Fruit fly (Drosophila melanogaster) whole organism, embryonic: ENCODE results near the gene CG6142.

Source experiments
- ATbp ChIP-seq: fragments of 200-800 bp; sonication (Bioruptor generic); optimal IDR thresholded peaks from 2 replicates; lab custom pipeline; 2017; ENCODE audit warnings: missing biosample characterization, mild to moderate bottlenecking, missing genetic modification characterization, missing genetic modification reagents
- Atf3 ChIP-seq: fragments of 200-800 bp; sonication (Bioruptor generic); optimal IDR thresholded peaks from 3 replicates; lab custom pipeline; 2016; ENCODE audit warnings: missing biosample characterization, missing genetic modification characterization
- CG10654 ChIP-seq: fragments of 200-800 bp; sonication (Bioruptor generic); optimal IDR thresholded peaks from 2 replicates; lab custom pipeline; 2016; ENCODE audit warnings: missing biosample characterization, missing genetic modification characterization
- CG10979 ChIP-seq: fragments of 200-800 bp; sonication (Bioruptor generic); optimal IDR thresholded peaks from 2 replicates; lab custom pipeline; 2018; ENCODE audit warnings: missing biosample characterization, mild to moderate bottlenecking, missing genetic modification characterization, moderate library complexity
- CG11085 ChIP-seq: fragments of 200-800 bp; sonication (Bioruptor generic); IDR thresholded peaks from 2 replicates; pipeline ENCODE4 v1.3.6; 2022; ENCODE audit warnings: missing biosample characterization, missing genetic modification characterization
- CG11093 ChIP-seq: fragments of 200-800 bp; sonication (Bioruptor generic); IDR thresholded peaks from 3 replicates; pipeline ENCODE4 v1.3.6; 2022; ENCODE audit warnings: missing biosample characterization, missing genetic modification characterization
- CG11247 ChIP-seq: fragments of 200-800 bp; sonication (Bioruptor generic); IDR thresholded peaks from 2 replicates; pipeline ENCODE4 v1.3.6; 2022; ENCODE audit warnings: missing biosample characterization, missing genetic modification characterization
- CG12071 ChIP-seq: fragments of 200-800 bp; sonication (Bioruptor generic); optimal IDR thresholded peaks from 3 replicates; lab custom pipeline; 2018; ENCODE audit warnings: missing biosample characterization, mild to moderate bottlenecking, missing genetic modification characterization
- CG12299 ChIP-seq: fragments of 200-800 bp; sonication (Bioruptor generic); optimal IDR thresholded peaks from 2 replicates; lab custom pipeline; 2018; ENCODE audit warnings: missing biosample characterization, mild to moderate bottlenecking, missing genetic modification characterization
- CG13123 ChIP-seq: fragments of 200-800 bp; sonication (Bioruptor generic); optimal IDR thresholded peaks from 2 replicates; lab custom pipeline; 2016; ENCODE audit warnings: missing biosample characterization, missing genetic modification characterization
- CG16813 ChIP-seq: fragments of 200-800 bp; sonication (Bioruptor generic); IDR thresholded peaks from 3 replicates; pipeline ENCODE4 v1.3.6; 2022; ENCODE audit warnings: missing biosample characterization, missing genetic modification characterization; ENCODE audit not compliant: partially characterized antibody
- CG17912 ChIP-seq: fragments of 200-800 bp; sonication (Bioruptor generic); optimal IDR thresholded peaks from 2 replicates; lab custom pipeline; 2018; ENCODE audit warnings: missing biosample characterization, mild to moderate bottlenecking, missing genetic modification characterization
- CG18599 ChIP-seq: fragments of 200-800 bp; sonication (Bioruptor generic); optimal IDR thresholded peaks from 3 replicates; lab custom pipeline; 2017; ENCODE audit warnings: missing biosample characterization, missing genetic modification characterization, mild to moderate bottlenecking, moderate library complexity, missing genetic modification reagents
- CG3407 ChIP-seq: fragments of 200-800 bp; sonication (Bioruptor generic); optimal IDR thresholded peaks from 2 replicates; lab custom pipeline; 2018; ENCODE audit warnings: missing biosample characterization, mild to moderate bottlenecking, missing genetic modification characterization
- CG7271 ChIP-seq: fragments of 200-800 bp; sonication (Bioruptor generic); optimal IDR thresholded peaks from 2 replicates; lab custom pipeline; 2018; ENCODE audit warnings: missing biosample characterization, mild to moderate bottlenecking, missing genetic modification characterization, moderate library complexity
- CG7372 ChIP-seq: fragments of 200-800 bp; sonication (Bioruptor generic); IDR thresholded peaks from 2 replicates; pipeline ENCODE4 v1.3.6; 2022; ENCODE audit warnings: missing biosample characterization, missing genetic modification characterization
- CG7987 ChIP-seq: fragments of 200-800 bp; sonication (Bioruptor generic); optimal IDR thresholded peaks from 2 replicates; lab custom pipeline; 2018; ENCODE audit warnings: missing biosample characterization, mild to moderate bottlenecking, missing genetic modification characterization, moderate library complexity
- CkIIα-i1 ChIP-seq: fragments of 200-800 bp; sonication (Bioruptor generic); IDR thresholded peaks from 2 replicates; pipeline ENCODE4 v1.3.6; 2022; ENCODE audit warnings: missing biosample characterization, missing genetic modification characterization
- D ChIP-seq, 2 experiments: fragments of 200-800 bp in 1 of 2; fragments of >200 bp in 1 of 2; sonication (Bioruptor generic) in 1 of 2; optimal IDR thresholded peaks; 2 replicates in 1 of 2; 3 replicates in 1 of 2; lab custom pipeline; 2017; ENCODE audit warnings: mild to moderate bottlenecking in 1 of 2, missing biosample characterization in 1 of 2, missing genetic modification characterization in 1 of 2, missing genetic modification reagents in 1 of 2
- Doc2 ChIP-seq: fragments of 200-800 bp; sonication (Bioruptor generic); IDR thresholded peaks from 2 replicates; pipeline ENCODE4 v1.3.6; 2022; ENCODE audit warnings: missing biosample characterization, missing genetic modification characterization
- Gug ChIP-seq: fragments of 200-800 bp; sonication (Bioruptor generic); IDR thresholded peaks from 4 replicates; pipeline ENCODE4 v1.3.6; 2022; ENCODE audit warnings: missing biosample characterization, missing genetic modification characterization
- HLH54F ChIP-seq: fragments of 200-800 bp; sonication (Bioruptor generic); optimal IDR thresholded peaks from 3 replicates; lab custom pipeline; 2016; ENCODE audit warnings: missing biosample characterization, missing genetic modification characterization
- HmgZ ChIP-seq: fragments of 200-800 bp; sonication (Bioruptor generic); optimal IDR thresholded peaks from 2 replicates; lab custom pipeline; 2018; ENCODE audit warnings: missing biosample characterization, mild to moderate bottlenecking, missing genetic modification characterization
- Hmx ChIP-seq: fragments of 200-800 bp; sonication (Bioruptor generic); optimal IDR thresholded peaks from 2 replicates; lab custom pipeline; 2016; ENCODE audit warnings: missing biosample characterization, missing genetic modification characterization
- Hsf ChIP-seq: fragments of 200-800 bp; sonication (Bioruptor generic); optimal IDR thresholded peaks from 3 replicates; lab custom pipeline; 2016; ENCODE audit warnings: missing biosample characterization, missing genetic modification characterization
- Usf ChIP-seq: fragments of 200-800 bp; sonication (Bioruptor generic); optimal IDR thresholded peaks from 2 replicates; lab custom pipeline; 2017; ENCODE audit warnings: missing genotype, missing biosample characterization, missing genetic modification characterization
- amos ChIP-seq: fragments of 200-800 bp; sonication (Bioruptor generic); IDR thresholded peaks from 2 replicates; pipeline ENCODE4 v1.3.6; 2022; ENCODE audit warnings: missing biosample characterization, missing genetic modification characterization; ENCODE audit not compliant: partially characterized antibody
- ato ChIP-seq: fragments of 200-800 bp; sonication (Bioruptor generic); IDR thresholded peaks from 2 replicates; pipeline ENCODE4 v1.3.6; 2022; ENCODE audit warnings: missing biosample characterization, missing genetic modification characterization; ENCODE audit not compliant: partially characterized antibody
- da ChIP-seq: fragments of 200-800 bp; sonication (Bioruptor generic); optimal IDR thresholded peaks from 2 replicates; lab custom pipeline; 2016; ENCODE audit warnings: missing biosample characterization, missing genetic modification characterization
- danr ChIP-seq: fragments of 200-800 bp; sonication (Bioruptor generic); IDR thresholded peaks from 2 replicates; pipeline ENCODE4 v1.3.6; 2022; ENCODE audit warnings: missing biosample characterization, missing genetic modification characterization
- dati ChIP-seq: fragments of 200-800 bp; sonication (Bioruptor generic); IDR thresholded peaks from 2 replicates; pipeline ENCODE4 v1.3.6; 2022; ENCODE audit warnings: missing biosample characterization, missing genetic modification characterization
- fru ChIP-seq: fragments of >200 bp; optimal IDR thresholded peaks from 2 replicates; lab custom pipeline; 2017
- fu2 ChIP-seq: fragments of 200-800 bp; sonication (Bioruptor generic); optimal IDR thresholded peaks from 2 replicates; lab custom pipeline; 2016; ENCODE audit warnings: missing biosample characterization, missing genetic modification characterization
- gcm2 ChIP-seq: fragments of 200-800 bp; sonication (Bioruptor generic); optimal IDR thresholded peaks from 2 replicates; lab custom pipeline; 2016; ENCODE audit warnings: missing biosample characterization, missing genetic modification characterization
- grau ChIP-seq: fragments of 200-800 bp; optimal IDR thresholded peaks from 3 replicates; lab custom pipeline; 2019; ENCODE audit warnings: missing biosample characterization, mild to moderate bottlenecking, missing genetic modification characterization, moderate library complexity
- gro ChIP-seq: fragments of 200-800 bp; sonication (Bioruptor generic); optimal IDR thresholded peaks from 2 replicates; lab custom pipeline; 2016; ENCODE audit warnings: missing biosample characterization, missing genetic modification characterization
- ham ChIP-seq: fragments of 200-800 bp; sonication (Bioruptor generic); IDR thresholded peaks from 2 replicates; pipeline ENCODE4 v1.3.6; 2022; ENCODE audit warnings: missing biosample characterization, missing genetic modification characterization
- kni ChIP-seq: fragments of 200-800 bp; sonication (Bioruptor generic); optimal IDR thresholded peaks from 3 replicates; lab custom pipeline; 2017; ENCODE audit warnings: mild to moderate bottlenecking, missing biosample characterization, missing genetic modification reagents, missing genetic modification characterization
- lbe ChIP-seq: fragments of 200-800 bp; sonication (Bioruptor generic); optimal IDR thresholded peaks from 2 replicates; lab custom pipeline; 2016; ENCODE audit warnings: missing biosample characterization, mild to moderate bottlenecking, missing genetic modification characterization
- lilli ChIP-seq: fragments of 200-800 bp; sonication (Bioruptor generic); optimal IDR thresholded peaks from 3 replicates; lab custom pipeline; 2016; ENCODE audit warnings: missing biosample characterization, missing genetic modification characterization
- nerfin-2 ChIP-seq: fragments of 200-800 bp; sonication (Bioruptor generic); IDR thresholded peaks from 2 replicates; pipeline ENCODE4 v1.3.6; 2022; ENCODE audit warnings: missing biosample characterization, missing genetic modification characterization; ENCODE audit not compliant: partially characterized antibody
- nom ChIP-seq: fragments of 200-800 bp; sonication (Bioruptor generic); optimal IDR thresholded peaks from 2 replicates; lab custom pipeline; 2017; ENCODE audit warnings: missing biosample characterization, missing genetic modification characterization, mild to moderate bottlenecking, moderate library complexity, missing genetic modification reagents
- pfk ChIP-seq: fragments of 200-800 bp; sonication (Bioruptor generic); optimal IDR thresholded peaks from 2 replicates; lab custom pipeline; 2018; ENCODE audit warnings: missing biosample characterization, mild to moderate bottlenecking, missing genetic modification characterization, moderate library complexity
- pnt ChIP-seq: fragments of 200-800 bp; sonication (Bioruptor generic); optimal IDR thresholded peaks from 3 replicates; lab custom pipeline; 2016; ENCODE audit warnings: missing biosample characterization, missing genetic modification characterization
- sd ChIP-seq: fragments of 200-800 bp; sonication (Bioruptor generic); optimal IDR thresholded peaks from 3 replicates; lab custom pipeline; 2018; ENCODE audit warnings: missing biosample characterization, mild to moderate bottlenecking, missing genetic modification characterization, moderate library complexity
- sna ChIP-seq: fragments of 200-800 bp; sonication (Bioruptor generic); IDR thresholded peaks from 2 replicates; pipeline ENCODE4 v1.3.6; 2022; ENCODE audit warnings: missing biosample characterization, missing genetic modification characterization; ENCODE audit not compliant: partially characterized antibody
- trem ChIP-seq: fragments of 200-800 bp; optimal IDR thresholded peaks from 3 replicates; lab custom pipeline; 2019; ENCODE audit warnings: missing biosample characterization, mild to moderate bottlenecking, missing genetic modification characterization, moderate library complexity
- tx ChIP-seq: fragments of 200-800 bp; sonication (Bioruptor generic); optimal IDR thresholded peaks from 2 replicates; lab custom pipeline; 2016; ENCODE audit warnings: missing biosample characterization, missing genetic modification characterization
- vvl ChIP-seq: fragments of 200-800 bp; sonication (Bioruptor generic); IDR thresholded peaks from 2 replicates; pipeline ENCODE4 v1.3.6; 2022; ENCODE audit warnings: missing biosample characterization, missing genetic modification characterization
- zen2 ChIP-seq: fragments of 200-800 bp; sonication (Bioruptor generic); IDR thresholded peaks from 3 replicates; pipeline ENCODE4 v1.3.6; 2022; ENCODE audit warnings: missing biosample characterization, missing genetic modification characterization; ENCODE audit not compliant: partially characterized antibody
- zfh2 ChIP-seq: fragments of 200-800 bp; sonication (Bioruptor generic); optimal IDR thresholded peaks from 2 replicates; lab custom pipeline; 2016; ENCODE audit warnings: missing biosample characterization, missing genetic modification characterization

The CG6142 gene

dm6 chr3R:26121785-26122184, 11.2 kb upstream of the CG6142 start (continued):
- TF ChIP-seq CG3407 (GFP tag; lab: Kevin White, UChicago) = no peak
- peak; percentile 63 for TF ChIP-seq lilli (GFP tag; lab: Kevin White, UChicago)
- peak; percentile 33 for TF ChIP-seq CG12071 (GFP tag; lab: Kevin White, UChicago)
- TF ChIP-seq Atf3 (GFP tag; lab: Kevin White, UChicago) = no peak
- TF ChIP-seq HmgZ (tag; lab: Kevin White, UChicago) = no peak
- TF ChIP-seq CG7271 (tag; lab: Kevin White, UChicago) = no peak
- peak; percentile 34 for TF ChIP-seq HLH54F (GFP tag; lab: Kevin White, UChicago)
- no peak for TF ChIP-seq ham (GFP tag; lab: Robert Waterston, UW)
- TF ChIP-seq sna = no peak
- peak; percentile 59 for TF ChIP-seq CG18599 (GFP tag; lab: Kevin White, UChicago)
- peak; percentile 36; the same call in 1 of the 2 replicates for TF ChIP-seq vvl (GFP tag; lab: Robert Waterston, UW)
- TF ChIP-seq ato = no peak
- no peak for TF ChIP-seq CkIIα-i1 (GFP tag; lab: Robert Waterston, UW)
- no peak for TF ChIP-seq danr (GFP tag; lab: Robert Waterston, UW)
- TF ChIP-seq fu2 (GFP tag; lab: Kevin White, UChicago) = no peak
- TF ChIP-seq CG12299 (tag; lab: Kevin White, UChicago) = no peak
- no peak for TF ChIP-seq CG13123
- no peak for TF ChIP-seq sd (tag; lab: Kevin White, UChicago)
- no peak for TF ChIP-seq CG7372 (GFP tag; lab: Robert Waterston, UW)
- peak; percentile 31 for TF ChIP-seq Hsf (GFP tag; lab: Kevin White, UChicago)
- no peak for TF ChIP-seq fru (lab: Kevin White, UChicago)
- no peak for TF ChIP-seq Hmx
- no peak for TF ChIP-seq CG10979 (tag; lab: Kevin White, UChicago)
- no peak for TF ChIP-seq amos (GFP tag; lab: Robert Waterston, UW)
- TF ChIP-seq CG16813 (GFP tag; lab: Robert Waterston, UW) = no peak
- no peak for TF ChIP-seq Usf (GFP tag; lab: Kevin White, UChicago)
- no peak for TF ChIP-seq CG7987 (GFP tag; lab: Kevin White, UChicago)
- TF ChIP-seq CG11085 (GFP tag; lab: Robert Waterston, UW) = no peak
- TF ChIP-seq tx (GFP tag; lab: Kevin White, UChicago) = peak; percentile 22
- TF ChIP-seq D (optimal IDR thresholded peaks at IDR 0.05; lab: Kevin White, UChicago) = no peak
- TF ChIP-seq D (GFP tag; optimal IDR thresholded peaks at IDR 0.05; lab: Kevin White, UChicago) = no peak
- no peak for TF ChIP-seq ATbp
- peak; percentile 52 for TF ChIP-seq zfh2 (GFP tag; lab: Kevin White, UChicago)
- TF ChIP-seq zen2 (GFP tag; lab: Robert Waterston, UW) = no peak
- no peak for TF ChIP-seq nom (GFP tag; lab: Kevin White, UChicago)
- no peak for TF ChIP-seq CG10654 (GFP tag; lab: Kevin White, UChicago)
- no peak for TF ChIP-seq trem (tag; lab: Kevin White, UChicago)
- no peak for TF ChIP-seq nerfin-2 (GFP tag; lab: Robert Waterston, UW)
- TF ChIP-seq gcm2 (GFP tag; lab: Kevin White, UChicago) = peak; percentile 25
- no peak for TF ChIP-seq pfk (GFP tag; lab: Kevin White, UChicago)
- TF ChIP-seq grau (tag; lab: Kevin White, UChicago) = peak; percentile 44
- no peak for TF ChIP-seq kni (GFP tag; lab: Kevin White, UChicago)
- TF ChIP-seq Doc2 (GFP tag; lab: Robert Waterston, UW) = no peak
- TF ChIP-seq Gug (GFP tag; lab: Robert Waterston, UW) = no peak
- 0 out of 2 replicates have a peak, but pooled peaks have one; percentile 23 for TF ChIP-seq CG11247 (GFP tag; lab: Robert Waterston, UW)
- no peak for TF ChIP-seq CG11093 (GFP tag; lab: Robert Waterston, UW)
- TF ChIP-seq dati (GFP tag; lab: Robert Waterston, UW) = no peak
- no peak for TF ChIP-seq da
- TF ChIP-seq pnt (GFP tag; lab: Kevin White, UChicago) = peak; percentile 32
- TF ChIP-seq CG17912 = no peak
- no peak for TF ChIP-seq lbe (GFP tag; lab: Kevin White, UChicago)
- no peak for TF ChIP-seq gro
